Worm (Caenorhabditis elegans) whole organism, L1 larva: ENCODE data around the gene cha-1.
A peak's percentile ranks its signal among the peaks of the same experiment; 100 is the strongest.

Experiments used
- ama-1 ChIP-seq: fragments of 150-350 bp; optimal IDR thresholded peaks from 2 replicates; lab custom pipeline; 2014
- ces-1 ChIP-seq: fragments of 150-350 bp; optimal IDR thresholded peaks from 2 replicates; lab custom pipeline; 2014; ENCODE audit warnings: missing biosample characterization, missing genetic modification reagents, missing genetic modification characterization
- elt-2 ChIP-seq: sonication (generic microtip); optimal IDR thresholded peaks from 2 replicates; lab custom pipeline; 2016; ENCODE audit warnings: missing genetic modification characterization, mild to moderate bottlenecking, inconsistent platforms, missing compliant biosample characterization, missing genetic modification reagents
- ets-5 ChIP-seq: fragments of 200-800 bp; sonication (Bioruptor generic); IDR thresholded peaks from 2 replicates; pipeline ENCODE4 v1.3.6; 2022; ENCODE audit warnings: missing genetic modification characterization, missing compliant biosample characterization
- jun-1 ChIP-seq: fragments of 150-350 bp; optimal IDR thresholded peaks from 2 replicates; lab custom pipeline; 2014; ENCODE audit warnings: missing biosample characterization, missing genetic modification reagents, missing genetic modification characterization
- lsy-2 ChIP-seq, 2 experiments: fragments of 150-350 bp; optimal IDR thresholded peaks; 2 replicates each; lab custom pipeline; 2014; ENCODE audit warnings: missing biosample characterization in 2 of 2, missing genetic modification characterization in 2 of 2
- nhr-90 ChIP-seq: sonication (generic microtip); optimal IDR thresholded peaks from 2 replicates; lab custom pipeline; 2016; ENCODE audit warnings: mild to moderate bottlenecking, missing genetic modification characterization, missing compliant biosample characterization; ENCODE audit not compliant: poor library complexity
- skn-1 ChIP-seq: fragments of 150-350 bp; optimal IDR thresholded peaks from 2 replicates; lab custom pipeline; 2014; ENCODE audit warnings: missing biosample characterization, missing genetic modification characterization
- snpc-4 ChIP-seq: fragments of 150-350 bp; optimal IDR thresholded peaks from 2 replicates; lab custom pipeline; 2014; ENCODE audit warnings: missing biosample characterization, missing genetic modification characterization
- tbx-2 ChIP-seq: sonication (generic microtip); optimal IDR thresholded peaks from 2 replicates; lab custom pipeline; 2016; ENCODE audit warnings: missing genetic modification characterization, missing compliant biosample characterization
- unc-62 ChIP-seq: fragments of 150-350 bp; optimal IDR thresholded peaks from 2 replicates; lab custom pipeline; 2014; ENCODE audit warnings: missing biosample characterization, missing genetic modification reagents, missing genetic modification characterization
- zag-1 ChIP-seq: fragments of 150-350 bp; optimal IDR thresholded peaks from 2 replicates; lab custom pipeline; 2014; ENCODE audit warnings: missing biosample characterization, missing genetic modification characterization

- TF ChIP-seq skn-1 (no peak), zag-1 (tag; lab: Kevin White, UChicago) (no peak), ama-1 (lab: Kevin White, UChicago) (no peak), tbx-2 (tag; lab: Kevin White, UChicago) (no peak), ets-5 (GFP tag; lab: Robert Waterston, UW) (no peak), ces-1 (GFP tag; lab: Kevin White, UChicago) (no peak), nhr-90 (tag; lab: Kevin White, UChicago) (no peak), elt-2 (tag; lab: Kevin White, UChicago) (no peak), unc-62 (GFP tag; lab: Kevin White, UChicago) (no peak), jun-1 (tag; lab: Kevin White, UChicago) (no peak), lsy-2 (tag; optimal IDR thresholded peaks at IDR 0.05; lab: Kevin White, UChicago) (peak; percentile 35 to 57), snpc-4 (tag; lab: Kevin White, UChicago) (no peak)
Measured at ce11 chrIV:3655896-3656295, 31.4 kb upstream of the cha-1 start.
